Fruit fly (Drosophila melanogaster): ENCODE results near the gene CG42655.

CG42655 gene

DNA sequence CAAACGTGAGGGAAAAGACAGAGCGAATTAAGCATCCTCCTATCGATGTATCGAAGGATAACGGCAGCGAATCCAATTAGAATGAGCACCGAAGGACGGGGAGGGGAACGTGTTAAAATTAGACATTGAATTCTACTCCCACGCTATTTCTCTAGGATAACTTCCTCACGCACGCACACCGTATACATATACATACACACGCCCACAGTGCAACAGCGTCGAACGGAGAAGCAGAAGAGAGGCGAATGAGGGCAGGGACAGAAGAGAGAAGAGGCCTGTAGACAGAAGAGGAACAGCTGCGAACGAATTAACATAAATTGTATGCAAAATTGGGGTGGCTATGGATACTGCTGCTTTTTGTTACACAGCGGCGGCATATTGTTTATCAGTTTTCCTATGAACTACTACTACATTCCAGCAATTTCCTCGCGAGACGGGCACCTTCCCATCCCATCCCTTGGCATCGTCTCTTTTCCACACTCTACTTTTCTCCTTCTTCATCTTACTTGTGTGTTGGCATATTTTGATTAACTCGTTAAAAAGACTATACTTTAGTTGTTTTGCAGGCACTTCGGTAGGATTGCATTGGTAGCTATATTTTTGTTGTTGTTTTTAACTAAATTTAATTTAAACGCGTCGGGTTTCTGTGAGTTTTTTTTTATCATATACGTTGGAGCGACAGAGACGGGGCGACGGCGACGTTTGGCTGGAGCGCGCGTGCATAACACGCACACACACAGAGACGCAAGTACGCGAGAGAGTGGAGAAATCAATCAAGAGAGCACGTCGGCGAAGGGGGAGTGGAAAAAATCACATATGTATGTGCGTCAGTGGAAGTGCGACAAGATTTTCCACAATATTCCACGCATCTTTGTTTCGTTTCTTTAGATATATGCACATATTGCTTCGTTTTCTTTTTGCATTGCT lies 45.0 kb downstream of the CG42655 start (continued):
- TF ChIP-seq CG2889 (GFP tag; IDR thresholded peaks at IDR 0.05) (no peak), amos (GFP tag; IDR thresholded peaks at IDR 0.05; ENCODE audit: partially characterized antibody) (0 out of 2 replicates have a peak, but pooled peaks have one; percentile 4), C15 (GFP tag; IDR thresholded peaks at IDR 0.05) (no peak), vnd (GFP tag; IDR thresholded peaks at IDR 0.05; ENCODE audit: partially characterized antibody) (no peak), zen (tag; optimal IDR thresholded peaks at IDR 0.05) (no peak), Awh (GFP tag; IDR thresholded peaks at IDR 0.05) (no peak), zf30C (GFP tag; optimal IDR thresholded peaks at IDR 0.05) (no peak), Ets65A (GFP tag) (no peak), CG13624 (GFP tag; optimal IDR thresholded peaks at IDR 0.05) (no peak), disco-r (GFP tag; optimal IDR thresholded peaks at IDR 0.05) (no peak), phol (tag; optimal IDR thresholded peaks at IDR 0.05) (no peak), lola (GFP tag; optimal IDR thresholded peaks at IDR 0.05) (no peak), gsb-n (tag; optimal IDR thresholded peaks at IDR 0.05) (no peak), CG9437 (GFP tag; optimal IDR thresholded peaks at IDR 0.05) (no peak), CG8388 (GFP tag; optimal IDR thresholded peaks at IDR 0.05) (no peak), HLHmδ (GFP tag; optimal IDR thresholded peaks at IDR 0.05) (peak; percentile 31), chn (GFP tag; optimal IDR thresholded peaks at IDR 0.05) (no peak), CG32767 (GFP tag; IDR thresholded peaks at IDR 0.05) (peak; percentile 6; the same call in 1 of the 2 replicates), CG12236 (GFP tag; optimal IDR thresholded peaks at IDR 0.05) (no peak), tna (GFP tag; IDR thresholded peaks at IDR 0.05; ENCODE audit: partially characterized antibody) (no peak), CG17829 (tag; optimal IDR thresholded peaks at IDR 0.05) (no peak), CG31388 (GFP tag; optimal IDR thresholded peaks at IDR 0.05) (no peak), mam (GFP tag; optimal IDR thresholded peaks at IDR 0.05) (no peak), vvl (GFP tag; IDR thresholded peaks at IDR 0.05) (peak; percentile 76), kni (GFP tag; optimal IDR thresholded peaks at IDR 0.05) (peak; percentile 9), CG13123 (GFP tag; optimal IDR thresholded peaks at IDR 0.05) (no peak), kah (GFP tag; optimal IDR thresholded peaks at IDR 0.05) (no peak), Pdp1 (GFP tag; optimal IDR thresholded peaks at IDR 0.05) (peak in 1 of 2 experiments; percentile 95), Nf-YA (GFP tag; IDR thresholded peaks at IDR 0.05) (no peak), CG30403 (GFP tag; optimal IDR thresholded peaks at IDR 0.05) (no peak), GATAe (GFP tag; conservative IDR thresholded peaks at IDR 0.05) (no peak), abd-A (tag; optimal IDR thresholded peaks at IDR 0.05) (peak; percentile 1), CG6813 (GFP tag; optimal IDR thresholded peaks at IDR 0.05) (no peak), CG11093 (GFP tag; IDR thresholded peaks at IDR 0.05) (no peak), CG11085 (GFP tag; IDR thresholded peaks at IDR 0.05) (no peak), CG15073 (GFP tag; optimal IDR thresholded peaks at IDR 0.05) (no peak), Trl (optimal IDR thresholded peaks at IDR 0.05) (peak; percentile 78 to 79), Trl (GFP tag; optimal IDR thresholded peaks at IDR 0.05) (peak; percentile 15), CG18619 (GFP tag; optimal IDR thresholded peaks at IDR 0.05) (no peak), Fer2 (tag; optimal IDR thresholded peaks at IDR 0.05) (no peak), pita (GFP tag; optimal IDR thresholded peaks at IDR 0.05) (no peak), CG7839 (tag; optimal IDR thresholded peaks at IDR 0.05) (no peak), CG12391 (tag; optimal IDR thresholded peaks at IDR 0.05) (no peak), CG5953 (GFP tag; IDR thresholded peaks at IDR 0.05) (no peak), Optix (GFP tag; IDR thresholded peaks at IDR 0.05) (no peak), CG11696 (GFP tag; IDR thresholded peaks at IDR 0.05) (no peak), CG6854 (GFP tag; optimal IDR thresholded peaks at IDR 0.05) (no peak), CG7928 (GFP tag; optimal IDR thresholded peaks at IDR 0.05) (no peak), Dbx (GFP tag; IDR thresholded peaks at IDR 0.05) (0 out of 3 replicates have a peak, but pooled peaks have one; percentile 14)
